Worm (Caenorhabditis elegans): ENCODE results near the gene F26D2.14.

DNA sequence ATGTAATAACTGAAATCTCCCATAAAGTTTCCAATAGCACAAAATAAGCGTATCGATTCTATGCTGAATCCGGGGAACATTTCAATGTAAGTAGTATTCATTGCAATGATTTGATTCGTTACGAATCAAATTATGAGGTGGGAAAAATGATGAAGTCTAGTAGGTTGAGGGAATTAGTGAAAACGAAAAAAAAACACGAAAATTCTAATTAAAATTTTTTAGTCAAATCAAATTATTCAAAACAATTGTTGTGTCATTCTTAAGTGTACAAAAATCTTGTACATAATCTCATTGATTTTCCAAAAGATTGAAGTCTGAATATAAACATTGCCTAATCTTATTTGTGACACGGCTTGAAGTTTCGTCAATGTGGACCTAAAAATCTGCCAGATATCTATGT, 11.2 kb upstream of the F26D2.14 start, which contains the start of gene srw-29:
- TF ChIP-seq egl-27 (tag; optimal IDR thresholded peaks at IDR 0.05) (no peak), gei-8 (GFP tag; optimal IDR thresholded peaks at IDR 0.05) (no peak), lin-13 (GFP tag; optimal IDR thresholded peaks at IDR 0.05) (no peak), lir-3 (tag; optimal IDR thresholded peaks at IDR 0.05) (no peak), nhr-102 (tag; optimal IDR thresholded peaks at IDR 0.05) (no peak), nhr-77 (tag; optimal IDR thresholded peaks at IDR 0.05) (no peak), F49E8.2 (tag; optimal IDR thresholded peaks at IDR 0.05; ENCODE audit: borderline replicate concordance) (no peak)
